Fruit fly (Drosophila melanogaster): ENCODE results near the gene Tsp26A.

The Tsp26A gene

DNA sequence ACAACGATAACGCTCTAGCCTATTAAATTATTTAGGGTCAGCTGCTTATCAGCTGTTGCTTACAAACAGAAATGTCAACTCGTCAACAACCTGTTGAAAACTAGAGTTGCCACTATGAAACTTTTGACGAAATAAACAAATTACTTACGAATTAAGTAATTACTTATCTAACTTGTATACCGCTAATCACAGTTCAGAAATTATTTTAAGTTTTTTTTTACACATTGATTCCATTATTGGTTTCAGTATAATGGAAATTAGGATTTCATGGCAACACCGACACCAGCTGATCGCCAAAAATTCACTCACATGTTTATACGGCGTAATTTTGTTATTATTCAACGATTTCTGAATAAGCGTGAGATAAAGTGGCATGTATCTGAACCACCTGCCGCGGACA lies 37.8 kb downstream of the Tsp26A start, which contains the start of the genes CG9117 and CG31643 (continued):
- TF ChIP-seq CG32767 (GFP tag; IDR thresholded peaks at IDR 0.05) (no peak), BtbVII (GFP tag; optimal IDR thresholded peaks at IDR 0.05) (no peak), CG10321 (GFP tag; IDR thresholded peaks at IDR 0.05) (no peak), fd96Cb (tag; optimal IDR thresholded peaks at IDR 0.05) (peak; percentile 9), jing (GFP tag; optimal IDR thresholded peaks at IDR 0.05) (no peak), cas (GFP tag; IDR thresholded peaks at IDR 0.05) (no peak), kni (GFP tag; optimal IDR thresholded peaks at IDR 0.05) (peak; percentile 45), CG5245 (GFP tag; optimal IDR thresholded peaks at IDR 0.05) (peak; percentile 13), da (GFP tag; optimal IDR thresholded peaks at IDR 0.05) (no peak), gfzf (GFP tag; optimal IDR thresholded peaks at IDR 0.05) (peak; percentile 16), CG1792 (GFP tag; optimal IDR thresholded peaks at IDR 0.05) (no peak), Hr3 (GFP tag; optimal IDR thresholded peaks at IDR 0.05) (peak; percentile 23), fu2 (GFP tag; optimal IDR thresholded peaks at IDR 0.05) (peak; percentile 59), Spps (tag; optimal IDR thresholded peaks at IDR 0.05) (no peak), CG2129 (GFP tag; IDR thresholded peaks at IDR 0.05; ENCODE audit: partially characterized antibody) (no peak), CG6813 (GFP tag; optimal IDR thresholded peaks at IDR 0.05) (no peak), CG2678 (tag; optimal IDR thresholded peaks at IDR 0.05) (no peak), Doc3 (GFP tag; IDR thresholded peaks at IDR 0.05; ENCODE audit: partially characterized antibody) (peak; percentile 31; the same call in 1 of the 3 replicates), Antp (GFP tag; optimal IDR thresholded peaks at IDR 0.05) (peak; percentile 46), CG6272 (GFP tag; IDR thresholded peaks at IDR 0.05) (no peak), ab (GFP tag; optimal IDR thresholded peaks at IDR 0.05) (no peak), fd3F (GFP tag; optimal IDR thresholded peaks at IDR 0.05) (peak; percentile 34), CG6791 (GFP tag; IDR thresholded peaks at IDR 0.05; ENCODE audit: partially characterized antibody) (no peak), Mad (GFP tag; optimal IDR thresholded peaks at IDR 0.05) (peak; percentile 27), emc (GFP tag; optimal IDR thresholded peaks at IDR 0.05) (no peak), ham (GFP tag; IDR thresholded peaks at IDR 0.05) (no peak), Usf (GFP tag; optimal IDR thresholded peaks at IDR 0.05) (no peak), CG3065 (GFP tag; optimal IDR thresholded peaks at IDR 0.05) (no peak), CG1832 (GFP tag; optimal IDR thresholded peaks at IDR 0.05) (no peak), CG11398 (GFP tag; optimal IDR thresholded peaks at IDR 0.05) (no peak), C15 (GFP tag; IDR thresholded peaks at IDR 0.05) (no peak), CG7839 (tag; optimal IDR thresholded peaks at IDR 0.05) (no peak), HLH3B (GFP tag; IDR thresholded peaks at IDR 0.05) (no peak), CG1233 (GFP tag; optimal IDR thresholded peaks at IDR 0.05) (peak; percentile 30), insv (GFP tag; optimal IDR thresholded peaks at IDR 0.05) (no peak), Eip74EF (GFP tag; optimal IDR thresholded peaks at IDR 0.05) (no peak), ci (GFP tag; IDR thresholded peaks at IDR 0.05) (0 out of 3 replicates have a peak, but pooled peaks have one; percentile 31), CG34224 (GFP tag; IDR thresholded peaks at IDR 0.05; ENCODE audit: partially characterized antibody) (peak; percentile 60; the same call in 2 of the 3 replicates), CG3281 (GFP tag; optimal IDR thresholded peaks at IDR 0.05) (no peak), tgo (GFP tag; IDR thresholded peaks at IDR 0.05) (peak; percentile 43; the same call in 2 of the 3 replicates), Opbp (GFP tag; IDR thresholded peaks at IDR 0.05; ENCODE audit: partially characterized antibody) (no peak), Dfd (GFP tag; optimal IDR thresholded peaks at IDR 0.05) (no peak), CG4707 (GFP tag; optimal IDR thresholded peaks at IDR 0.05) (no peak), bowl (GFP tag; IDR thresholded peaks at IDR 0.05) (no peak), Dad (GFP tag; optimal IDR thresholded peaks at IDR 0.05) (no peak), slou (GFP tag; optimal IDR thresholded peaks at IDR 0.05) (no peak), esg (GFP tag; conservative IDR thresholded peaks at IDR 0.05) (0 out of 2 replicates have a peak, but pooled peaks have one; percentile 7), Ssrp (tag; optimal IDR thresholded peaks at IDR 0.05) (peak; percentile 4), CG9609 (GFP tag; optimal IDR thresholded peaks at IDR 0.05) (peak; percentile 65), lilli (GFP tag; optimal IDR thresholded peaks at IDR 0.05) (peak; percentile 82), CG10366 (GFP tag; IDR thresholded peaks at IDR 0.05) (peak; percentile 35)
